Worm (Caenorhabditis elegans): Measurements from ENCODE around the gene gpr-2.

The gpr-2 gene

ce11 chrIII:9390924-9391323 lies 2.0 kb downstream of the gpr-2 start (continued):
- TF ChIP-seq spr-1 (tag; optimal IDR thresholded peaks at IDR 0.05) (no peak), ZK546.5 (tag; optimal IDR thresholded peaks at IDR 0.05) (no peak), tag-97 (GFP tag; IDR thresholded peaks at IDR 0.05) (no peak), saeg-2 (GFP tag; IDR thresholded peaks at IDR 0.05) (no peak), php-3 (GFP tag; IDR thresholded peaks at IDR 0.05) (no peak), snpc-1.2 (GFP tag; IDR thresholded peaks at IDR 0.05) (no peak), D1046.2 (GFP tag; IDR thresholded peaks at IDR 0.05) (no peak), ceh-32 (tag; optimal IDR thresholded peaks at IDR 0.05; ENCODE audit: poor library complexity) (no peak), rbr-2 (tag; optimal IDR thresholded peaks at IDR 0.05) (no peak), snpc-4 (tag; optimal IDR thresholded peaks at IDR 0.05) (no peak), dpl-1 (GFP tag; optimal IDR thresholded peaks at IDR 0.05) (no peak), ceh-20 (GFP tag; IDR thresholded peaks at IDR 0.05) (no peak), unc-130 (GFP tag; optimal IDR thresholded peaks at IDR 0.05) (no peak), mdl-1 (tag; optimal IDR thresholded peaks at IDR 0.05) (peak; percentile 24 to 76), ZK337.2 (GFP tag; IDR thresholded peaks at IDR 0.05) (no peak), lin-29 (GFP tag; IDR thresholded peaks at IDR 0.05) (no peak), lin-13 (GFP tag; optimal IDR thresholded peaks at IDR 0.05) (peak; percentile 18), egl-43 (GFP tag; IDR thresholded peaks at IDR 0.05) (no peak), egl-27 (tag; optimal IDR thresholded peaks at IDR 0.05) (no peak), lin-38 (GFP tag; IDR thresholded peaks at IDR 0.05) (peak; percentile 55)

DNA sequence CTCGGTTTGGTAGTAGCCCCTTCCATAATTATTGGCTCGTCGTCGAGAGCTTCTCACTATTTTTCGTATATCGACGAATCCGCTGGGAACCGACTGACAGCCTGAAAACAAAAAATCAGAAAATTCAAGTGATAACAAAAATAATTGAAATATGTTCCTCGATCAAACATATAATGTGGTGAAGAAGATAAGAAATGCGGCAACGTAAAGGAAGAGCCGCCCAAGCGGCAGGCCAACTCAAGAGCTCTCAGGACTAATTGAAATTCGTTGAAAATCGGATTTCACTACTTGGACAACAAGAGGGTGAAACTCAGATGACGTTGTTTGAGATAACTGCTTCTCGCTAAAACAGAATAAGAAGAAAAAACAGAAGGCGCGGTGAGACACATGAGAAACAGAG lies 3.0 kb downstream of the gpr-2 start, which contains the start of gene slc-17.2:
slc-17.2 (minus strand) TSS at position 101 of the 400 bp plus-strand sequence.
- TF ChIP-seq daf-12 (tag; optimal IDR thresholded peaks at IDR 0.05) (no peak), nhr-76 (tag; optimal IDR thresholded peaks at IDR 0.05) (no peak)

- TF ChIP-seq nhr-10 (tag; optimal IDR thresholded peaks at IDR 0.05) (no peak), duxl-1 (tag; optimal IDR thresholded peaks at IDR 0.05; ENCODE audit: poor library complexity) (no peak), T20F7.1 (GFP tag; optimal IDR thresholded peaks at IDR 0.05) (no peak), nhr-41 (GFP tag; IDR thresholded peaks at IDR 0.05) (no peak), pqm-1 (tag; optimal IDR thresholded peaks at IDR 0.05) (no peak), nhr-42 (GFP tag; IDR thresholded peaks at IDR 0.05) (no peak), nhr-102 (tag; optimal IDR thresholded peaks at IDR 0.05) (no peak)
These were observed 7.4 kb downstream of the gpr-2 start, which contains the start of gene C38C10.3 for ce11 chrIII:9385543-9385942. Gene C38C10.3 (minus strand): TSS chrIII:9385643.

DNA sequence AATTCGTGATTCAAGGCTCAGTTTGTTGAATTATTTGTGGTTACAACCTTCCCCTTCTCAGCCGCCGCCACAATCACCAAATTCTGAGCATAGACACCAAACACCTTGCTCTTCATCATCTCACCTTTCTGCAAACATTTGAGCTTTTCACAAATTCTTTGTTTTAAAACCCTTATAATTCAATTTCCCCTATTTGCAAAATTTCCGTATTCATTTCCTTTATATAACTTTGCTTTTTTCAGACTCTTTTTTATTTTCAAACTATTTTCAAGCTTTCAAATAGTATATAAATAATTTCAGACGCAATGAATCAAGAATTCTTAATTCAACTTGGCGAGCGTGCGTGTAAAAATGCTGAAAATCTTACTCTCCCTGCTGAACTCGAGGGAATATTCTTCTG lies 9.5 kb downstream of the gpr-2 start, which contains the start of gene tkr-1:
tkr-1 (plus strand) TSS at position 301 of the 400 bp plus-strand sequence.
- TF ChIP-seq unc-62 (GFP tag; optimal IDR thresholded peaks at IDR 0.05 in 1 of 2) = peak in 1 of 2 experiments; percentile 17
- TF ChIP-seq unc-62 (tag; optimal IDR thresholded peaks at IDR 0.05) = no peak
- TF ChIP-seq daf-8 (GFP tag; IDR thresholded peaks at IDR 0.05) = no peak
- no peak for TF ChIP-seq mdl-1 (tag; optimal IDR thresholded peaks at IDR 0.05)

DNA sequence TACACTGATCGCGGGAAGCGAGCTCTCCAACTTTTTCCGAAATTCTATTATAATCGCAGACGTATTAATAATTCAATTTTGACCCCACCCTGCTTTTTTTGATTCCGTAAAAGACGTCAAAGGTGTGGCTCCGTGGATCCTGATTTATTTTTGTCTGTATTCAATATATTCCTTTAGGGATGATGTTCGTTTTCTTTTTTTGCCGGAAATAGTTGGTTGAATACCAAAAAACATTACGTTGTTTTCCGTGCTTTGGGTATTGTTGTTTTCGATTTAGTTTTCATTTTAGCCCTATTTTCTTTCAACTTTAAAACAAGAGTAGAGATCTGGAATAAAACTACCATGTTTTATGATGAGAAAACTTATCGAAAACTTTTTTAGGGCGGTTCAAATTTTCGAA lies 16.3 kb downstream of the gpr-2 start:
- TF ChIP-seq unc-62 (GFP tag; optimal IDR thresholded peaks at IDR 0.05 in 1 of 2) (peak in 1 of 2 experiments; percentile 93), unc-62 (tag; optimal IDR thresholded peaks at IDR 0.05) (no peak), F37D6.2 (tag; optimal IDR thresholded peaks at IDR 0.05) (no peak), madf-5 (GFP tag; IDR thresholded peaks at IDR 0.05) (no peak)
